Worm (Caenorhabditis elegans) whole organism, L3 larva: ENCODE results near the gene C45B11.2.

Experiments used
- R02D3.7 ChIP-seq: fragments of 150-350 bp; optimal IDR thresholded peaks from 2 replicates; lab custom pipeline; 2014; ENCODE audit warnings: missing biosample characterization, missing genetic modification characterization
- ZK546.5 ChIP-seq: sonication (generic microtip); optimal IDR thresholded peaks from 2 replicates; lab custom pipeline; 2017; ENCODE audit warnings: missing biosample characterization, missing genetic modification characterization
- ama-1 ChIP-seq: fragments of 150-350 bp; optimal IDR thresholded peaks from 2 replicates; lab custom pipeline; 2018
- ceh-28 ChIP-seq: fragments of 150-350 bp; optimal IDR thresholded peaks from 2 replicates; lab custom pipeline; 2014; ENCODE audit warnings: missing biosample characterization, missing genetic modification reagents, missing genetic modification characterization
- ceh-82 ChIP-seq: fragments of 150-350 bp; optimal IDR thresholded peaks from 2 replicates; lab custom pipeline; 2014; ENCODE audit warnings: missing biosample characterization, missing genetic modification characterization
- egl-27 ChIP-seq: sonication (generic microtip); optimal IDR thresholded peaks from 4 replicates; lab custom pipeline; 2017; ENCODE audit warnings: missing biosample characterization, missing genetic modification reagents, missing genetic modification characterization
- elt-2 ChIP-seq: sonication (generic microtip); optimal IDR thresholded peaks from 2 replicates; lab custom pipeline; 2016; ENCODE audit warnings: missing genetic modification reagents, mild to moderate bottlenecking, missing genetic modification characterization, missing compliant biosample characterization
- elt-3 ChIP-seq, 3 experiments: fragments of 150-350 bp in 1 of 3; sonication (generic microtip) in 2 of 3; optimal IDR thresholded peaks; 2 replicates in 2 of 3; 4 replicates in 1 of 3; lab custom pipeline; 2014 to 2017; ENCODE audit warnings: missing biosample characterization in 3 of 3, missing genetic modification characterization in 3 of 3
- fos-1 ChIP-seq: fragments of 150-350 bp; optimal IDR thresholded peaks from 2 replicates; lab custom pipeline; 2014; ENCODE audit warnings: missing biosample characterization, missing genetic modification characterization
- hmg-11 ChIP-seq: sonication (generic microtip); optimal IDR thresholded peaks from 2 replicates; lab custom pipeline; 2016; ENCODE audit warnings: missing genetic modification characterization, missing compliant biosample characterization
- jun-1 ChIP-seq: fragments of 150-350 bp; optimal IDR thresholded peaks from 2 replicates; lab custom pipeline; 2014; ENCODE audit warnings: missing biosample characterization, missing genetic modification reagents, missing genetic modification characterization
- lin-15B ChIP-seq: fragments of 150-350 bp; optimal IDR thresholded peaks from 2 replicates; lab custom pipeline; 2014; ENCODE audit warnings: missing biosample characterization, missing genetic modification characterization
- lin-39 ChIP-seq: fragments of 150-350 bp; optimal IDR thresholded peaks from 2 replicates; lab custom pipeline; 2018; ENCODE audit warnings: missing biosample characterization, missing genetic modification reagents, missing genetic modification characterization
- mdl-1 ChIP-seq: fragments of 150-350 bp; optimal IDR thresholded peaks from 2 replicates; lab custom pipeline; 2014; ENCODE audit warnings: missing biosample characterization, missing genetic modification characterization
- nfya-1 ChIP-seq: sonication (generic microtip); optimal IDR thresholded peaks from 2 replicates; lab custom pipeline; 2017; ENCODE audit warnings: missing genetic modification characterization, mild to moderate bottlenecking, missing compliant biosample characterization, antibody characterized with exemption, moderate library complexity; ENCODE audit not compliant: insufficient read depth
- nhr-12 ChIP-seq: fragments of 150-350 bp; optimal IDR thresholded peaks from 2 replicates; lab custom pipeline; 2014; ENCODE audit warnings: missing biosample characterization, missing genetic modification characterization
- nhr-23 ChIP-seq: fragments of 150-350 bp; optimal IDR thresholded peaks from 2 replicates; lab custom pipeline; 2014; ENCODE audit warnings: missing biosample characterization, missing genetic modification reagents, missing genetic modification characterization
- nhr-25 ChIP-seq: sonication (generic microtip); optimal IDR thresholded peaks from 2 replicates; lab custom pipeline; 2017; ENCODE audit warnings: missing biosample characterization, missing genetic modification characterization
- nhr-43 ChIP-seq: sonication (generic microtip); optimal IDR thresholded peaks from 2 replicates; lab custom pipeline; 2016; ENCODE audit warnings: mild to moderate bottlenecking, missing genetic modification characterization, missing compliant biosample characterization; ENCODE audit not compliant: poor library complexity, severe bottlenecking
- nhr-67 ChIP-seq: fragments of 150-350 bp; optimal IDR thresholded peaks from 2 replicates; lab custom pipeline; 2014; ENCODE audit warnings: missing biosample characterization, missing genetic modification characterization
- pha-4 ChIP-seq: fragments of 150-350 bp; optimal IDR thresholded peaks from 2 replicates; lab custom pipeline; 2014; ENCODE audit warnings: missing biosample characterization, missing genetic modification reagents, missing genetic modification characterization
- pqm-1 ChIP-seq: fragments of 150-350 bp; optimal IDR thresholded peaks from 2 replicates; lab custom pipeline; 2017; ENCODE audit warnings: missing biosample characterization, missing genetic modification characterization, inconsistent platforms
- skn-1 ChIP-seq: fragments of 150-350 bp; optimal IDR thresholded peaks from 2 replicates; lab custom pipeline; 2014; ENCODE audit warnings: missing biosample characterization, missing genetic modification characterization
- snpc-4 ChIP-seq: fragments of 150-350 bp; optimal IDR thresholded peaks from 2 replicates; lab custom pipeline; 2014; ENCODE audit warnings: missing biosample characterization, missing genetic modification characterization
- unc-39 ChIP-seq: sonication (generic microtip); optimal IDR thresholded peaks from 4 replicates; lab custom pipeline; 2017; ENCODE audit warnings: missing biosample characterization, missing genetic modification characterization
- ztf-4 ChIP-seq: fragments of 150-350 bp; optimal IDR thresholded peaks from 2 replicates; lab custom pipeline; 2014; ENCODE audit warnings: missing biosample characterization, missing genetic modification characterization

C45B11.2 gene

DNA sequence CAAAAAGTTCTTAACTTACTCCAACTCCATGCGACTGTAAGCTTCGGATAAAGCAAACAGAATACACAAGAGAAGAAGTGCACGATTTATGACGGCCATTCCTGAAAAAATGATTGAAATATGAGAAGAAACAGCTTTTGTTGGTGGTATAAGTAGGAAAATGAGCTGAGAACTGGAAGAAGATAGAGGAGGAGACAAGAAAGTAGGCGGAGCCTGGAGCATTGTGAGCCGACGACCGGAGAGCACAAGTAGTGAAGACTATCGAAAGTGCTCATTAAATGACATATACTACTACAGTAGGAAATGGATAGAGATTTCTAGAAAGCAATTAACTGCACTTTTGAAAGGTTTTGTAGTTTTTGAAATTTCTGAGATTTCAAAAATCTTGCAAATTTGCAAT lies 23.0 kb downstream of the C45B11.2 start, which contains the start of gene nlp-80:
Gene nlp-80, minus strand, starts transcription at position 101 of the 400 bp plus-strand sequence.
- no peak for TF ChIP-seq unc-39 (tag; lab: Kevin White, UChicago)
- no peak for TF ChIP-seq ZK546.5 (tag; lab: Kevin White, UChicago)
- no peak for TF ChIP-seq nhr-12
- no peak for TF ChIP-seq R02D3.7 (tag; lab: Kevin White, UChicago)
- TF ChIP-seq lin-39, result no peak
- TF ChIP-seq ztf-4 (tag; lab: Kevin White, UChicago), result no peak
- TF ChIP-seq nhr-43 (tag; lab: Kevin White, UChicago), result no peak
- no peak for TF ChIP-seq elt-2 (tag; lab: Kevin White, UChicago)

DNA sequence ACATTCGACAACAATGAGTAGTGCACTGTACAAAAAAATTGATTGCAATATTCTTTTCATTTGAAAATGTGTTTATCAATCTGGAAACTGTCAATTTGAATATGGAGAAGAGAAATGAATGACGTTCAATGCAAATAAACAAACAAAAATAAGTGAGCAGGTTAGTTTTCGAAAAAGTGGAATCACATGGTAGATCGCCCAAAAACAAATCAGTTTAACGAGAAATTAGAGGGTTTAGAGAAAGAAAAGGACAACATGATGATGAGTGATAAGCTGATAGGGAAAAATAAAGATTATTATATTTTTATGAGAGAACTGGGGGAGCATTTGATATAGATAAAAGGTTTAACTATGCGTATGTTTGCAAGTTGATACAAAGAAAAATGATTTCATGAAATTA lies 26.8 kb downstream of the C45B11.2 start, which contains the start of gene T04C12.8:
Gene T04C12.8, minus strand, starts transcription at position 82 of the 400 bp plus-strand sequence.
- TF ChIP-seq pha-4 (tag; lab: Kevin White, UChicago) (peak; percentile 83), elt-2 (tag; lab: Kevin White, UChicago) (peak; percentile 98), jun-1 (peak; percentile 86), skn-1 (no peak), pqm-1 (tag; lab: Kevin White, UChicago) (peak; percentile 99)
- TF ChIP-seq, all 47 proteins: peak for 4

DNA sequence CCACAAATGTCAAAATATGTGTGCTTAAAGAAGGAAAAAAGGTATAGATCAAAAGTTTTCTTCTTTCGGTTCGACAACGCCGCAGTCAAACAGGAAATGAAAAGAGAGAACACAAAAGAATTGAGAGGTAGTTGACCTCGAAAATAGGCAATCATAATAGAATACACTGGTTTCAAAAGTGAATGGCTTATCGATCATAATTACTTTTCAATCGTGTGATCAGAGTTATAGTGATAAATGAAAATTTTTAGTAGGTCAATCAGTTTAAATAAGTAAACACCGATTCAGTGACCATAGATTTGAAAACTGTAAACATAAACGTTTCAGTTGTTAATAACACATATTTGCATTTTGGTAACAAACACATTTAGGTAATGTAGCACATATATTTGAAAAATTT lies 27.9 kb downstream of the C45B11.2 start:
- TF ChIP-seq elt-3 (tag; optimal IDR thresholded peaks at IDR 0.05; lab: Kevin White, UChicago), result no peak
- TF ChIP-seq ceh-28 (tag; lab: Kevin White, UChicago), result peak; percentile 66
- peak; percentile 47 for TF ChIP-seq pqm-1 (tag; lab: Kevin White, UChicago)
- TF ChIP-seq nhr-43 (tag; lab: Kevin White, UChicago), result peak; percentile 34
- peak; percentile 62 for TF ChIP-seq pha-4 (tag; lab: Kevin White, UChicago)
- peak; percentile 36 for TF ChIP-seq nhr-25 (tag; lab: Kevin White, UChicago)
- TF ChIP-seq nhr-67 (tag; lab: Kevin White, UChicago), result no peak
- TF ChIP-seq skn-1, result no peak
- TF ChIP-seq jun-1, result peak; percentile 2
- TF ChIP-seq elt-2 (tag; lab: Kevin White, UChicago), result peak; percentile 54

DNA sequence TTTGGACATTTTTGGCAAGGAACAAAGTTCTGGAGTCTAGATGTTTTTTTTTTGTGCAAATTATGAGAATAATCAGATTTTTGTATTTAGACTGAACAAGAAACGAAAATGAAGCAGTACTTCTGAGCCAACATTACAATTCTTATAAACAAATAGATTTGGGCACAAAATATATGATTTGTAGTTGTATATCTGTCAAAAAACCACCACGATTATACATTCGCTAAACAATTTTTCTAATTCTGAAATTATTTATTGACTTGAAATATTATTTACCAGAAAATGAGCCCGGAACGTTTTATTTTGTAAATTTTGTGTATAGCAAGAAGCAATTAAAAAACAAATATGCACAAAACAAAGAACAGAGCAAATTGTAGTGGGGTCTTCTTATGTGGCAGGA lies 28.9 kb downstream of the C45B11.2 start:
- TF ChIP-seq nhr-25 (tag; lab: Kevin White, UChicago), result no peak
- peak; percentile 20 for TF ChIP-seq ama-1 (lab: Kevin White, UChicago)

DNA sequence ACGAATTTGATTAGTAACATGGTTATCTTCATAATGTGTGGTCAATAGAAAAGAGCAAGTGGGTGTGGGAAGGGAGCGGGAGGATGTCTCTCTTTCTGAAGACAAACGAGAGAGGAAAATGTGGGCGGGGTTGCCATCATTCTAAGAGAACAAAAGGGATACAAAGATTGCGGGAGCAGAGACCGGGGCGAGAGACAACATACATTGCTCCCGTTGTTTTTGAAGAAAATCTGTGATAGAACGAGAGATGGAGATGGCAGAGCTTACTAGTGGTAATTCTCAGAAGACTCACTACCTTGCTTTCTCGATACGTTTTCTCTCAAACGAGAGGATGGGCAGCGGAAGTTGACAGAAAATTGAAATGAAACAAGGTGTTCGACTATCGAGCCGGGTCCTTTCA lies 30.8 kb downstream of the C45B11.2 start:
- no peak for TF ChIP-seq egl-27 (tag; lab: Kevin White, UChicago)
- TF ChIP-seq ztf-4 (tag; lab: Kevin White, UChicago), result no peak
- TF ChIP-seq nhr-23 (tag; lab: Kevin White, UChicago), result no peak
- no peak for TF ChIP-seq ceh-82 (tag; lab: Kevin White, UChicago)
- TF ChIP-seq unc-39 (tag; lab: Kevin White, UChicago), result no peak
- TF ChIP-seq, all 47 proteins: peak for 0

DNA sequence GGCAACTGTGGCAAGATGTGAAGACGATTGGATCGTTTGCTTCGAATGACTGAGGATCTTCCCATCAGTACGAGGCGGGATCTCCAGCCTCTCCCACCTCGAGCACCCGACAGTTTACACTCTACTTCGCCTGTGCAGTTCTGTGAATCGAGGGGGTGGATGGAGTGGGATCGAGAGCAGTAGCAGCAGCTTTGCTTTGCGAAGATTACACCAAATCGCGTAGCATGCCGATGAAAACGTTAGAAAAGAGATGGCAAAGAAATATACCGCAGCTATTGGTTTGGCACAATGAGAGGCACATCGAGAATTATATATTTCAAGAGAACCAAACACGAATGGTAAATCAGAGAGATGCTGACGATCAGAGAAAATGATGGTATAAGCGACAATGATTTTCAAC lies 31.9 kb downstream of the C45B11.2 start, which contains the start of gene act-3:
Gene act-3, minus strand, starts transcription at position 51 of the 400 bp plus-strand sequence.
- TF ChIP-seq fos-1 (no peak), lin-39 (peak; percentile 27), pha-4 (tag; lab: Kevin White, UChicago) (peak; percentile 1), nfya-1 (tag; lab: Kevin White, UChicago) (peak; percentile 40)

DNA sequence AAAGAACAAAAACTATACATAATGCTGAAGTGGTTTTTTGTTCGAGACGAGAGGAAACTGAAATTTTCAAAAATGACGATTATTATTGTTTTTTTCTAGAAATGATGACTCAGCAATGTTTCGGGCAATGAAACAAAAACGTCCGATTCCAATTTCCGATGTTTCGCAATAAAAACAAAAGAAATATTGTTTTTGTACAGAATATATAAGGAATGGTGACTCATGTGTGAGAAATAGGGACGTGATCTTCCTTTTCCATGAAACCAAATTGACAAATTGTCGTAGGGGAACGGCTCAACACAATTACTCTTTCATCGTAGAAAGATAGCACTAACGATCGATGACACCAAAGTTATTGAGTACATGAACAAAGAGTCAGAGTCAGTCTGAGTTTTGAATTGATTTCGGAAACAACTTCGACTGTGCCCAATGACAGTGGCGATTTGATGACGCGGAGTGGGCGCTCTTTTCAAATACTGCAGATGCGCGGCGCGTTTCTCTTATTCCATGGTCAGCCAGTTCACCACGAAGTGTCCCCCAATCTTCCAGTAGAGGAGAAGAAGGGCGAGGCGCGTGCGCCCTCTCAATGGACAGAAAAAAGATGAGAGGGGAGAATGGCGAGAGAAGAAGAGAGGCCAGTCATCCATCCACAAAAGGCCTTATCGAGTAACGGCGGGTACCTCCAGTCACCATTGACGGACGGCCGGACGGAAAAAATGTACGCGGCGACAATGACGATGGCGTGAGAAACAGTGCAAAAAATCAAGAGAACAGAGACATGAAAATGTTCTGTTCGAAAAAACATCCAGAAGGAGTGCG lies 32.9 kb downstream of the C45B11.2 start:
- TF ChIP-seq ama-1 (lab: Kevin White, UChicago) (peak; percentile 64), snpc-4 (tag; lab: Kevin White, UChicago) (peak; percentile 28), hmg-11 (tag; lab: Kevin White, UChicago) (peak; percentile 85), ceh-82 (tag; lab: Kevin White, UChicago) (no peak), unc-39 (tag; lab: Kevin White, UChicago) (no peak), mdl-1 (tag; lab: Kevin White, UChicago) (peak; percentile 23), nhr-23 (tag; lab: Kevin White, UChicago) (peak; percentile 26), lin-15B (tag; lab: Kevin White, UChicago) (peak; percentile 61), nhr-25 (tag; lab: Kevin White, UChicago) (peak; percentile 68), nfya-1 (tag; lab: Kevin White, UChicago) (peak; percentile 78)
